Worm (Caenorhabditis elegans): ENCODE results near the gene Y25C1A.7.

- no peak for TF ChIP-seq lin-39 (tag; optimal IDR thresholded peaks at IDR 0.05)
- no peak for TF ChIP-seq nhr-90 (tag; optimal IDR thresholded peaks at IDR 0.05; ENCODE audit: poor library complexity)
- TF ChIP-seq rnt-1 (tag; optimal IDR thresholded peaks at IDR 0.05), result no peak
- no peak for TF ChIP-seq nhr-11 (tag; optimal IDR thresholded peaks at IDR 0.05)
- TF ChIP-seq C34B4.2 (tag; optimal IDR thresholded peaks at IDR 0.05), result no peak
- TF ChIP-seq unc-62 (GFP tag; optimal IDR thresholded peaks at IDR 0.05), result no peak
Observed at ce11 chrII:3045422-3045821, 25.4 kb downstream of the Y25C1A.7 start.

Data from whole organism, L1 larva.